Worm (Caenorhabditis elegans) whole organism, L3 larva: ENCODE data around the gene lnkn-1.

Source experiments
- R02D3.7 ChIP-seq: fragments of 150-350 bp; optimal IDR thresholded peaks from 2 replicates; lab custom pipeline; 2014; ENCODE audit warnings: missing biosample characterization, missing genetic modification characterization
- aly-2 ChIP-seq: fragments of 150-350 bp; optimal IDR thresholded peaks from 2 replicates; lab custom pipeline; 2014; ENCODE audit warnings: missing biosample characterization, missing genetic modification characterization
- ama-1 ChIP-seq: fragments of 150-350 bp; optimal IDR thresholded peaks from 2 replicates; lab custom pipeline; 2018
- ceh-82 ChIP-seq: fragments of 150-350 bp; optimal IDR thresholded peaks from 2 replicates; lab custom pipeline; 2014; ENCODE audit warnings: missing biosample characterization, missing genetic modification characterization
- daf-12 ChIP-seq: fragments of 150-350 bp; optimal IDR thresholded peaks from 2 replicates; lab custom pipeline; 2014; ENCODE audit warnings: missing biosample characterization, missing genetic modification reagents, missing genetic modification characterization
- egl-5 ChIP-seq: fragments of 150-350 bp; optimal IDR thresholded peaks from 2 replicates; lab custom pipeline; 2017; ENCODE audit warnings: missing biosample characterization, missing genetic modification reagents, missing genetic modification characterization, inconsistent platforms
- elt-1 ChIP-seq: fragments of 150-350 bp; optimal IDR thresholded peaks from 2 replicates; lab custom pipeline; 2014; ENCODE audit warnings: missing biosample characterization, missing genetic modification characterization
- elt-3 ChIP-seq, 3 experiments: fragments of 150-350 bp in 1 of 3; sonication (generic microtip) in 2 of 3; optimal IDR thresholded peaks; 2 replicates in 2 of 3; 4 replicates in 1 of 3; lab custom pipeline; 2014 to 2017; ENCODE audit warnings: missing biosample characterization in 3 of 3, missing genetic modification characterization in 3 of 3
- fkh-10 ChIP-seq: sonication (generic microtip); optimal IDR thresholded peaks from 2 replicates; lab custom pipeline; 2017; ENCODE audit warnings: missing biosample characterization, missing genetic modification reagents, missing genetic modification characterization
- fkh-2 ChIP-seq: fragments of 150-350 bp; optimal IDR thresholded peaks from 2 replicates; lab custom pipeline; 2014; ENCODE audit warnings: missing biosample characterization, missing genetic modification reagents, missing genetic modification characterization
- fos-1 ChIP-seq: fragments of 150-350 bp; optimal IDR thresholded peaks from 2 replicates; lab custom pipeline; 2014; ENCODE audit warnings: missing biosample characterization, missing genetic modification characterization
- jun-1 ChIP-seq: fragments of 150-350 bp; optimal IDR thresholded peaks from 2 replicates; lab custom pipeline; 2014; ENCODE audit warnings: missing biosample characterization, missing genetic modification reagents, missing genetic modification characterization
- lin-39 ChIP-seq: fragments of 150-350 bp; optimal IDR thresholded peaks from 2 replicates; lab custom pipeline; 2018; ENCODE audit warnings: missing biosample characterization, missing genetic modification reagents, missing genetic modification characterization
- mdl-1 ChIP-seq: fragments of 150-350 bp; optimal IDR thresholded peaks from 2 replicates; lab custom pipeline; 2014; ENCODE audit warnings: missing biosample characterization, missing genetic modification characterization
- mml-1 ChIP-seq: fragments of 150-350 bp; sonication (generic microtip); optimal IDR thresholded peaks from 3 replicates; lab custom pipeline; 2014; ENCODE audit warnings: missing biosample characterization, missing genetic modification characterization
- nhr-11 ChIP-seq: fragments of 150-350 bp; optimal IDR thresholded peaks from 2 replicates; lab custom pipeline; 2014; ENCODE audit warnings: missing biosample characterization, missing genetic modification characterization
- nhr-12 ChIP-seq: fragments of 150-350 bp; optimal IDR thresholded peaks from 2 replicates; lab custom pipeline; 2014; ENCODE audit warnings: missing biosample characterization, missing genetic modification characterization
- nhr-23 ChIP-seq: fragments of 150-350 bp; optimal IDR thresholded peaks from 2 replicates; lab custom pipeline; 2014; ENCODE audit warnings: missing biosample characterization, missing genetic modification reagents, missing genetic modification characterization
- nhr-237 ChIP-seq: fragments of 150-350 bp; optimal IDR thresholded peaks from 2 replicates; lab custom pipeline; 2014; ENCODE audit warnings: missing biosample characterization, missing genetic modification characterization
- nhr-25 ChIP-seq: sonication (generic microtip); optimal IDR thresholded peaks from 2 replicates; lab custom pipeline; 2017; ENCODE audit warnings: missing biosample characterization, missing genetic modification characterization
- nhr-28 ChIP-seq: fragments of 150-350 bp; optimal IDR thresholded peaks from 2 replicates; lab custom pipeline; 2014; ENCODE audit warnings: missing biosample characterization, missing genetic modification characterization
- nhr-77 ChIP-seq: fragments of 150-350 bp; optimal IDR thresholded peaks from 2 replicates; lab custom pipeline; 2014; ENCODE audit warnings: missing biosample characterization, missing genetic modification characterization
- pha-4 ChIP-seq: fragments of 150-350 bp; optimal IDR thresholded peaks from 2 replicates; lab custom pipeline; 2014; ENCODE audit warnings: missing biosample characterization, missing genetic modification reagents, missing genetic modification characterization
- skn-1 ChIP-seq: fragments of 150-350 bp; optimal IDR thresholded peaks from 2 replicates; lab custom pipeline; 2014; ENCODE audit warnings: missing biosample characterization, missing genetic modification characterization
- snpc-4 ChIP-seq: fragments of 150-350 bp; optimal IDR thresholded peaks from 2 replicates; lab custom pipeline; 2014; ENCODE audit warnings: missing biosample characterization, missing genetic modification characterization
- tbx-2 ChIP-seq: sonication (generic microtip); optimal IDR thresholded peaks from 2 replicates; lab custom pipeline; 2016; ENCODE audit warnings: mild to moderate bottlenecking, missing genetic modification characterization, missing compliant biosample characterization
- unc-39 ChIP-seq: sonication (generic microtip); optimal IDR thresholded peaks from 4 replicates; lab custom pipeline; 2017; ENCODE audit warnings: missing biosample characterization, missing genetic modification characterization
- unc-62 ChIP-seq: fragments of 150-350 bp; sonication (generic microtip); optimal IDR thresholded peaks from 4 replicates; lab custom pipeline; 2014; ENCODE audit warnings: missing biosample characterization, missing genetic modification reagents, missing genetic modification characterization
- zag-1 ChIP-seq: fragments of 150-350 bp; optimal IDR thresholded peaks from 2 replicates; lab custom pipeline; 2014; ENCODE audit warnings: missing biosample characterization, missing genetic modification characterization
- ztf-4 ChIP-seq: fragments of 150-350 bp; optimal IDR thresholded peaks from 2 replicates; lab custom pipeline; 2014; ENCODE audit warnings: missing biosample characterization, missing genetic modification characterization

Gene lnkn-1

ce11 chrIII:8910139-8910538 is 20.1 kb downstream of the lnkn-1 start:
- TF ChIP-seq ztf-4 (no peak), zag-1 (tag; lab: Kevin White, UChicago) (no peak), nhr-11 (no peak), snpc-4 (no peak), R02D3.7 (no peak)

DNA sequence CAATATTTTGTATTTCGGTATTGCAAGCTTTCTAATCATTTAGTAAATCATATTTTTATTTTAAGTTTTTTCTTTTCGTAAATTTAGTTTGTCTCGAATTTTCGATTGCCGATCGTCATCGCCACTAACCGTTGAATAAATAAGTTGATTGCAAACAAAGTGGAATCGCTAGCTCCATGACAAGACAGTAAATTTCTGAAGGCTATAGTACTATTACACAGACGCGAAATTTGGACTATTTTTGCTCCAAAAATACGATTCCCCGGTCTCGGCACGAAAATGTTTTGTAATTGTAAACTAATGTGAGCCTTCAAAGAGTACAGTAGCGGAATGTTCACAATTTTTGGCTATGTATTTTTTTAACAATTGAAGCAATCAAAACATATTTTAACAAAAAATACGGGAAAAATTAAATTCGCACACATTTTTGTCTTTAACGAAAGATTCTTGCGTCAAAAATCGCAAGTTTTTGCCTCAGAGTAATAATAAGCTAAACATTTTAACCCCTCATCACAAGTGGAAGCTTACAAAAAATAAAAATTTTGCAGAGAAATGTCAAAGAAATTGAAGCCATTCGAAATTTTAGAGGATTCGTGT is 21.7 kb downstream of the lnkn-1 start, which contains the start of gene tpk-1:
tpk-1 (plus strand) TSS at position 547 of the 597 bp plus-strand sequence.
- peak; percentile 7 for TF ChIP-seq ama-1 (lab: Kevin White, UChicago)
- TF ChIP-seq pha-4 (tag; lab: Kevin White, UChicago) = no peak

DNA sequence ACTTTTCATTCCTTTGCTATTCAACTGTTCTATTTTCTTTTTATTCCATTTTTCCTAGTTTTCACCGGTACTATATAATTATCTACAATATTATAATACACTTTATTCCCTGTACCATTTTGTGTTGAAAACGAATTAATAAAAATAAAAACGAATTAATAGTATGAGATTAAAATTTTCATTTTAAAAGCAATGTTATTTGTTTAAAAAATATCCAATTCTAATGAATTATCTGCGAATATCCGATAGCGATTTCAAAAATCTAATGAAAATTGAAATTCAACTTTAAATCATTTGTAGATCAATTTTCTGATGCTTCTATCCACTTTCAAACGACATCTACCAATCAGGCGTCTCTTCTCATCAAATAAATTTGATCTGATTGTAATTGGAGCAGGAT is 23.4 kb downstream of the lnkn-1 start, which contains the start of gene trxr-2:
trxr-2 (plus strand) TSS at position 301 of the 400 bp plus-strand sequence.
- TF ChIP-seq nhr-23 (tag; lab: Kevin White, UChicago) (no peak), daf-12 (tag; lab: Kevin White, UChicago) (no peak), mml-1 (no peak), elt-1 (no peak), aly-2 (tag; lab: Kevin White, UChicago) (no peak), ztf-4 (no peak), mdl-1 (tag; lab: Kevin White, UChicago) (no peak), fkh-10 (no peak), zag-1 (tag; lab: Kevin White, UChicago) (no peak)
- TF ChIP-seq, all 47 proteins: peak for 0

DNA sequence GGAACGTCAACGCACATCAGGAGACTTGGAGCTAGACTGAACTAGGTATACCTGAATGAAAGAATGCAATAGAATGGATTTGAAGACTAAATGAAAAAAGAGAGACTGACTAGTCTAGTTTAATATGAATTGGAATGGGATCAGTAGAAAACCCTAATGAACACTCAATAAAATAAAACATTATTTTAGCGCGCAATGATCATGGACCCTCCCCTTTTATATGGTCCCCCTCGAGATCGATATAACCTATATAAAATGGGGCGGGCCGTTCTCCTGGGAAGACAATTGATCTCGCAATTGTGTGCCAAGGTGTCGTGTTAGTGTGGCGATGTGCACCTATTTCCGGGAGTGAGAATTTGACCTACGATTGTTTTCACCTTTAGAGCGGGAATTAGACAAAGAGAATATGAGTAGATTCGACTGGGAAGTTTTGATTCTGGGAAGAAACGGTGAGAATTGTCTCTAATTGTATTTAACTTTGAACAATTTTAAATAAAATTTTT is 27.9 kb downstream of the lnkn-1 start, which contains the start of gene cdc-25.3:
cdc-25.3 (minus strand) TSS at position 51 of the 503 bp plus-strand sequence.
- TF ChIP-seq elt-3 (tag; optimal IDR thresholded peaks at IDR 0.05; lab: Kevin White, UChicago) = no peak
- no peak for TF ChIP-seq fos-1 (tag; lab: Kevin White, UChicago)
- TF ChIP-seq jun-1 (tag; lab: Kevin White, UChicago) = no peak
- TF ChIP-seq nhr-77 (tag; lab: Kevin White, UChicago) = no peak
- no peak for TF ChIP-seq ceh-82 (tag; lab: Kevin White, UChicago)
- no peak for TF ChIP-seq mdl-1 (tag; lab: Kevin White, UChicago)
- TF ChIP-seq zag-1 (tag; lab: Kevin White, UChicago) = no peak
- TF ChIP-seq daf-12 (tag; lab: Kevin White, UChicago) = no peak
- TF ChIP-seq nhr-12 (tag; lab: Kevin White, UChicago) = no peak

- TF ChIP-seq unc-39 (tag; lab: Kevin White, UChicago) (no peak), pha-4 (tag; lab: Kevin White, UChicago) (no peak), lin-39 (tag; lab: Kevin White, UChicago) (no peak), nhr-28 (tag; lab: Kevin White, UChicago) (no peak), nhr-25 (tag; lab: Kevin White, UChicago) (no peak), zag-1 (tag; lab: Kevin White, UChicago) (no peak), nhr-12 (tag; lab: Kevin White, UChicago) (no peak), nhr-237 (no peak), unc-62 (GFP tag; lab: Kevin White, UChicago) (no peak), jun-1 (tag; lab: Kevin White, UChicago) (no peak), tbx-2 (no peak), nhr-11 (no peak), egl-5 (tag; lab: Kevin White, UChicago) (no peak), fos-1 (tag; lab: Kevin White, UChicago) (no peak)
These were observed 29.8 kb downstream of the lnkn-1 start, which contains the start of gene ZK637.15 for ce11 chrIII:8919784-8920183. TSS of gene ZK637.15 (plus strand) at chrIII:8920084.

ce11 chrIII:8922061-8922460 is 32.0 kb downstream of the lnkn-1 start:
- TF ChIP-seq ama-1 (lab: Kevin White, UChicago) = peak; percentile 87
- TF ChIP-seq unc-39 (tag; lab: Kevin White, UChicago) = no peak

- TF ChIP-seq fos-1 (tag; lab: Kevin White, UChicago) (no peak), jun-1 (tag; lab: Kevin White, UChicago) (no peak), nhr-23 (tag; lab: Kevin White, UChicago) (peak; percentile 15), ama-1 (lab: Kevin White, UChicago) (no peak), skn-1 (no peak), fkh-2 (tag; lab: Kevin White, UChicago) (no peak), elt-3 (tag; optimal IDR thresholded peaks at IDR 0.05; lab: Kevin White, UChicago) (no peak)
These were observed 33.3 kb downstream of the lnkn-1 start, which contains the start of gene glb-1 for ce11 chrIII:8923240-8923734. TSS of gene glb-1 (minus strand) at chrIII:8923290.
